Fruit fly (Drosophila melanogaster) whole organism, prepupa: Measurements from ENCODE around the gene Pde9.
A peak's percentile ranks its signal among the peaks of the same experiment; 100 is the strongest.

ENCODE experiments used
- Blimp-1 ChIP-seq: fragments of 200-800 bp; sonication (Bioruptor generic); optimal IDR thresholded peaks from 3 replicates; lab custom pipeline; 2017; ENCODE audit warnings: missing biosample characterization, missing genetic modification characterization, mild to moderate bottlenecking, moderate library complexity, missing genetic modification reagents
- CG11762 ChIP-seq: fragments of 200-800 bp; sonication (Bioruptor generic); optimal IDR thresholded peaks from 3 replicates; lab custom pipeline; 2016; ENCODE audit warnings: missing biosample characterization, missing genetic modification characterization; ENCODE audit not compliant: insufficient read depth
- CG1621 ChIP-seq: fragments of 200-800 bp; sonication (Bioruptor generic); optimal IDR thresholded peaks from 3 replicates; lab custom pipeline; 2018; ENCODE audit warnings: missing biosample characterization, mild to moderate bottlenecking, missing genetic modification characterization
- CG4318 ChIP-seq: fragments of 200-800 bp; sonication (Bioruptor generic); optimal IDR thresholded peaks from 3 replicates; lab custom pipeline; 2017; ENCODE audit warnings: missing biosample characterization, mild to moderate bottlenecking, missing genetic modification characterization
- CG8319 ChIP-seq: fragments of 200-800 bp; sonication (Bioruptor generic); optimal IDR thresholded peaks from 3 replicates; lab custom pipeline; 2016; ENCODE audit warnings: missing biosample characterization, missing genetic modification characterization
- fd85E ChIP-seq: fragments of 200-800 bp; sonication (Bioruptor generic); optimal IDR thresholded peaks from 3 replicates; lab custom pipeline; 2016; ENCODE audit warnings: missing biosample characterization, missing genetic modification characterization

dm6 chrX:12909577-12910426 lies 12.7 kb upstream of the Pde9 start, which contains the start of the genes Brms1 and CG4645:
- peak; percentile 16 for TF ChIP-seq CG8319
- TF ChIP-seq fd85E: no peak
- peak; percentile 18 for TF ChIP-seq CG4318 (GFP tag; lab: Kevin White, UChicago)
- TF ChIP-seq CG1621: no peak
- peak; percentile 34 for TF ChIP-seq CG11762
- TF ChIP-seq Blimp-1 (GFP tag; lab: Kevin White, UChicago): no peak
